Fruit fly (Drosophila melanogaster) whole organism, embryonic: ENCODE results near the gene CG32459.

ENCODE experiments used
- BtbVII ChIP-seq: fragments of 200-800 bp; sonication (Bioruptor generic); optimal IDR thresholded peaks from 3 replicates; lab custom pipeline; 2017; ENCODE audit warnings: missing biosample characterization, mild to moderate bottlenecking, missing genetic modification characterization
- CG10147 ChIP-seq: fragments of 200-800 bp; sonication (Bioruptor generic); optimal IDR thresholded peaks from 2 replicates; lab custom pipeline; 2019; ENCODE audit warnings: missing biosample characterization, mild to moderate bottlenecking, missing genetic modification characterization, moderate library complexity
- CG1024 ChIP-seq: fragments of 200-800 bp; sonication (Bioruptor generic); IDR thresholded peaks from 2 replicates; pipeline ENCODE4 v1.3.6; 2022; ENCODE audit warnings: missing biosample characterization, missing genetic modification characterization
- CG10267 ChIP-seq: fragments of 200-800 bp; sonication (Bioruptor generic); optimal IDR thresholded peaks from 2 replicates; lab custom pipeline; 2018; ENCODE audit warnings: missing biosample characterization, mild to moderate bottlenecking, missing genetic modification characterization, moderate library complexity
- CG10321 ChIP-seq: fragments of 200-800 bp; sonication (Bioruptor generic); IDR thresholded peaks from 2 replicates; pipeline ENCODE4 v1.3.6; 2022; ENCODE audit warnings: missing biosample characterization, missing genetic modification characterization
- CG12391 ChIP-seq: fragments of 200-800 bp; sonication (Bioruptor generic); optimal IDR thresholded peaks from 3 replicates; lab custom pipeline; 2018; ENCODE audit warnings: missing biosample characterization, mild to moderate bottlenecking, missing genetic modification characterization, moderate library complexity
- CG12744 ChIP-seq: fragments of 200-800 bp; sonication (Bioruptor generic); optimal IDR thresholded peaks from 2 replicates; lab custom pipeline; 2016; ENCODE audit warnings: missing biosample characterization, missing genetic modification characterization
- CG13624 ChIP-seq: fragments of 200-800 bp; sonication (Bioruptor generic); optimal IDR thresholded peaks from 2 replicates; lab custom pipeline; 2016; ENCODE audit warnings: missing biosample characterization, missing genetic modification characterization
- CG14710 ChIP-seq: fragments of 200-800 bp; sonication (Bioruptor generic); optimal IDR thresholded peaks from 3 replicates; lab custom pipeline; 2019; ENCODE audit warnings: missing biosample characterization, mild to moderate bottlenecking, missing genetic modification characterization, moderate library complexity
- CG14860 ChIP-seq: fragments of 200-800 bp; sonication (Bioruptor generic); IDR thresholded peaks from 3 replicates; pipeline ENCODE4 v1.3.6; 2022; ENCODE audit warnings: missing biosample characterization, missing genetic modification characterization; ENCODE audit not compliant: partially characterized antibody
- CG15479 ChIP-seq: fragments of 200-800 bp; sonication (Bioruptor generic); optimal IDR thresholded peaks from 3 replicates; lab custom pipeline; 2019; ENCODE audit warnings: missing biosample characterization, mild to moderate bottlenecking, missing genetic modification characterization, moderate library complexity
- CG16815 ChIP-seq: fragments of 200-800 bp; sonication (Bioruptor generic); optimal IDR thresholded peaks from 3 replicates; lab custom pipeline; 2017; ENCODE audit warnings: missing biosample characterization, mild to moderate bottlenecking, missing genetic modification characterization
- CG17328 ChIP-seq: fragments of 200-800 bp; sonication (Bioruptor generic); IDR thresholded peaks from 2 replicates; pipeline ENCODE4 v1.3.6; 2022; ENCODE audit warnings: missing biosample characterization, missing genetic modification characterization
- CG17385 ChIP-seq: fragments of 200-800 bp; sonication (Bioruptor generic); optimal IDR thresholded peaks from 3 replicates; lab custom pipeline; 2018; ENCODE audit warnings: missing biosample characterization, mild to moderate bottlenecking, missing genetic modification characterization
- CG17568 ChIP-seq: fragments of 200-800 bp; sonication (Bioruptor generic); optimal IDR thresholded peaks from 2 replicates; lab custom pipeline; 2018; ENCODE audit warnings: missing biosample characterization, mild to moderate bottlenecking, missing genetic modification characterization, moderate library complexity
- CG18764 ChIP-seq: fragments of 200-800 bp; sonication (Bioruptor generic); optimal IDR thresholded peaks from 3 replicates; lab custom pipeline; 2016; ENCODE audit warnings: missing biosample characterization, missing genetic modification characterization
- CG2678 ChIP-seq: fragments of 200-800 bp; sonication (Bioruptor generic); optimal IDR thresholded peaks from 3 replicates; lab custom pipeline; 2019; ENCODE audit warnings: missing biosample characterization, mild to moderate bottlenecking, missing genetic modification characterization, moderate library complexity
- CG30431 ChIP-seq: fragments of 200-800 bp; sonication (Bioruptor generic); optimal IDR thresholded peaks from 2 replicates; lab custom pipeline; 2017; ENCODE audit warnings: missing biosample characterization, missing genetic modification characterization
- CG31224 ChIP-seq: fragments of 200-800 bp; sonication (Bioruptor generic); IDR thresholded peaks from 2 replicates; pipeline ENCODE4 v1.3.6; 2022; ENCODE audit warnings: missing biosample characterization, missing genetic modification characterization
- CG3847 ChIP-seq: fragments of 200-800 bp; sonication (Bioruptor generic); IDR thresholded peaks from 2 replicates; pipeline ENCODE4 v1.3.6; 2022; ENCODE audit warnings: missing biosample characterization, missing genetic modification characterization
- CG4282 ChIP-seq: fragments of 200-800 bp; sonication (Bioruptor generic); optimal IDR thresholded peaks from 2 replicates; lab custom pipeline; 2016; ENCODE audit warnings: missing biosample characterization, missing genetic modification characterization
- CG4424 ChIP-seq: fragments of 200-800 bp; sonication (Bioruptor generic); optimal IDR thresholded peaks from 3 replicates; lab custom pipeline; 2016; ENCODE audit warnings: missing biosample characterization, missing genetic modification characterization
- CG6791 ChIP-seq: fragments of 200-800 bp; sonication (Bioruptor generic); IDR thresholded peaks from 3 replicates; pipeline ENCODE4 v1.3.6; 2022; ENCODE audit warnings: missing biosample characterization, missing genetic modification characterization; ENCODE audit not compliant: partially characterized antibody
- CG8924 ChIP-seq: fragments of 200-800 bp; optimal IDR thresholded peaks from 3 replicates; lab custom pipeline; 2019; ENCODE audit warnings: missing biosample characterization, mild to moderate bottlenecking, missing genetic modification characterization, moderate library complexity
- CG9437 ChIP-seq: fragments of 200-800 bp; sonication (Bioruptor generic); optimal IDR thresholded peaks from 2 replicates; lab custom pipeline; 2018; ENCODE audit warnings: missing biosample characterization, mild to moderate bottlenecking, missing genetic modification characterization
- CG9876 ChIP-seq: fragments of 200-800 bp; sonication (Bioruptor generic); optimal IDR thresholded peaks from 2 replicates; lab custom pipeline; 2016; ENCODE audit warnings: missing biosample characterization, missing genetic modification characterization
- Dbx ChIP-seq: fragments of 200-800 bp; sonication (Bioruptor generic); IDR thresholded peaks from 3 replicates; pipeline ENCODE4 v1.3.6; 2022; ENCODE audit warnings: missing biosample characterization, missing genetic modification characterization
- Dip3 ChIP-seq: fragments of 200-800 bp; sonication (Bioruptor generic); optimal IDR thresholded peaks from 3 replicates; lab custom pipeline; 2016; ENCODE audit warnings: missing biosample characterization, missing genetic modification characterization
- Doc2 ChIP-seq: fragments of 200-800 bp; sonication (Bioruptor generic); IDR thresholded peaks from 2 replicates; pipeline ENCODE4 v1.3.6; 2022; ENCODE audit warnings: missing biosample characterization, missing genetic modification characterization
- Fer2 ChIP-seq: fragments of 200-800 bp; sonication (Bioruptor generic); optimal IDR thresholded peaks from 2 replicates; lab custom pipeline; 2018; ENCODE audit warnings: missing biosample characterization, mild to moderate bottlenecking, missing genetic modification characterization, moderate library complexity
- Fer3 ChIP-seq: fragments of 200-800 bp; sonication (Bioruptor generic); optimal IDR thresholded peaks from 2 replicates; lab custom pipeline; 2018; ENCODE audit warnings: missing biosample characterization, mild to moderate bottlenecking, missing genetic modification characterization, moderate library complexity
- Hr3 ChIP-seq: fragments of 200-800 bp; sonication (Bioruptor generic); optimal IDR thresholded peaks from 3 replicates; lab custom pipeline; 2016; ENCODE audit warnings: missing biosample characterization, missing genetic modification characterization
- Hr39 ChIP-seq: fragments of >200 bp; optimal IDR thresholded peaks from 2 replicates; lab custom pipeline; 2017
- Pdp1 ChIP-seq, 2 experiments: fragments of 200-800 bp; sonication (Bioruptor generic); optimal IDR thresholded peaks; 3 replicates each; lab custom pipeline; 2016; ENCODE audit warnings: missing biosample characterization in 2 of 2, missing genetic modification characterization in 2 of 2, mild to moderate bottlenecking in 1 of 2, moderate library complexity in 1 of 2
- Ssrp ChIP-seq: fragments of 200-800 bp; sonication (Bioruptor generic); optimal IDR thresholded peaks from 2 replicates; lab custom pipeline; 2018; ENCODE audit warnings: missing biosample characterization, mild to moderate bottlenecking, missing genetic modification characterization, moderate library complexity
- TFAM ChIP-seq: fragments of 200-800 bp; sonication (Bioruptor generic); optimal IDR thresholded peaks from 2 replicates; lab custom pipeline; 2017; ENCODE audit warnings: missing biosample characterization, missing genetic modification characterization, inconsistent platforms
- Vsx1 ChIP-seq: fragments of 200-800 bp; sonication (Bioruptor generic); optimal IDR thresholded peaks from 2 replicates; lab custom pipeline; 2017; ENCODE audit warnings: missing biosample characterization, mild to moderate bottlenecking, missing genetic modification characterization, missing genetic modification reagents
- ac ChIP-seq: fragments of 200-800 bp; sonication (Bioruptor generic); optimal IDR thresholded peaks from 3 replicates; lab custom pipeline; 2017; ENCODE audit warnings: missing biosample characterization, mild to moderate bottlenecking, missing genetic modification characterization
- bab2 ChIP-seq: fragments of 200-800 bp; sonication (Bioruptor generic); optimal IDR thresholded peaks from 2 replicates; lab custom pipeline; 2016; ENCODE audit warnings: missing biosample characterization, missing genetic modification characterization
- cato ChIP-seq: fragments of 200-800 bp; sonication (Bioruptor generic); optimal IDR thresholded peaks from 2 replicates; lab custom pipeline; 2016; ENCODE audit warnings: missing biosample characterization, missing genetic modification characterization, borderline replicate concordance
- ci ChIP-seq: fragments of 200-800 bp; sonication (Bioruptor generic); IDR thresholded peaks from 3 replicates; pipeline ENCODE4 v1.3.6; 2022; ENCODE audit warnings: missing biosample characterization, missing genetic modification characterization
- dpn ChIP-seq, 2 experiments: fragments of 200-800 bp; sonication (Bioruptor generic); optimal IDR thresholded peaks; 3 replicates each; lab custom pipeline; 2016; ENCODE audit warnings: missing biosample characterization in 2 of 2, missing genetic modification characterization in 2 of 2
- ewg ChIP-seq: fragments of 200-800 bp; sonication (Bioruptor generic); optimal IDR thresholded peaks from 3 replicates; lab custom pipeline; 2017; ENCODE audit warnings: mild to moderate bottlenecking, missing biosample characterization, missing genetic modification reagents, missing genetic modification characterization
- eyg ChIP-seq: fragments of 200-800 bp; sonication (Bioruptor generic); optimal IDR thresholded peaks from 3 replicates; lab custom pipeline; 2016; ENCODE audit warnings: missing biosample characterization, missing genetic modification characterization
- h ChIP-seq: fragments of >200 bp; optimal IDR thresholded peaks from 2 replicates; lab custom pipeline; 2017
- lilli ChIP-seq: fragments of 200-800 bp; sonication (Bioruptor generic); optimal IDR thresholded peaks from 3 replicates; lab custom pipeline; 2016; ENCODE audit warnings: missing biosample characterization, missing genetic modification characterization
- oc ChIP-seq: fragments of 200-800 bp; sonication (Bioruptor generic); optimal IDR thresholded peaks from 2 replicates; lab custom pipeline; 2018; ENCODE audit warnings: missing biosample characterization, mild to moderate bottlenecking, missing genetic modification characterization, moderate library complexity
- sd ChIP-seq: fragments of 200-800 bp; sonication (Bioruptor generic); optimal IDR thresholded peaks from 3 replicates; lab custom pipeline; 2018; ENCODE audit warnings: missing biosample characterization, mild to moderate bottlenecking, missing genetic modification characterization, moderate library complexity
- sima ChIP-seq: fragments of 200-800 bp; sonication (Bioruptor generic); optimal IDR thresholded peaks from 2 replicates; lab custom pipeline; 2016; ENCODE audit warnings: missing biosample characterization, missing genetic modification characterization
- ttk ChIP-seq: fragments of 200-800 bp; sonication (Bioruptor generic); IDR thresholded peaks from 2 replicates; pipeline ENCODE4 v2.1.2; 2022; ENCODE audit warnings: missing biosample characterization, missing genetic modification characterization
- vnd ChIP-seq: fragments of 200-800 bp; sonication (Bioruptor generic); IDR thresholded peaks from 3 replicates; pipeline ENCODE4 v1.3.6; 2022; ENCODE audit warnings: missing biosample characterization, missing genetic modification characterization; ENCODE audit not compliant: partially characterized antibody

Gene CG32459

dm6 chr3L:22871845-22872361 is 16.0 kb upstream of the CG32459 start, which contains the start of the genes CG11109 and Arf1 (continued):
- no peak for TF ChIP-seq CG9876
- no peak for TF ChIP-seq CG9437 (GFP tag; lab: Kevin White, UChicago)
- TF ChIP-seq ci (GFP tag; lab: Robert Waterston, UW), result no peak
- TF ChIP-seq CG17568, result no peak
- no peak for TF ChIP-seq Dbx (GFP tag; lab: Robert Waterston, UW)
- TF ChIP-seq CG18764, result no peak
- TF ChIP-seq Hr39 (lab: Kevin White, UChicago), result no peak
- peak; percentile 60 for TF ChIP-seq CG14860 (GFP tag; lab: Robert Waterston, UW)
- no peak for TF ChIP-seq oc (tag; lab: Kevin White, UChicago)
- peak in 1 of 2 experiments; percentile 7 for TF ChIP-seq Pdp1 (GFP tag; optimal IDR thresholded peaks at IDR 0.05; lab: Kevin White, UChicago)
- no peak for TF ChIP-seq CG31224
- TF ChIP-seq Fer3, result no peak
- TF ChIP-seq CG2678 (tag; lab: Kevin White, UChicago), result no peak
- no peak for TF ChIP-seq CG12744 (GFP tag; lab: Kevin White, UChicago)
- TF ChIP-seq CG16815 (GFP tag; lab: Kevin White, UChicago), result no peak
- TF ChIP-seq CG3847 (GFP tag; lab: Robert Waterston, UW), result peak; percentile 45
- TF ChIP-seq Fer2 (tag; lab: Kevin White, UChicago), result no peak
- TF ChIP-seq ewg (GFP tag; lab: Kevin White, UChicago), result no peak
- TF ChIP-seq bab2, result no peak
- no peak for TF ChIP-seq CG30431
- no peak for TF ChIP-seq CG1024
- peak; percentile 30 for TF ChIP-seq CG8924 (tag; lab: Kevin White, UChicago)
- TF ChIP-seq h (lab: Kevin White, UChicago), result no peak
- TF ChIP-seq CG17328 (GFP tag; lab: Robert Waterston, UW), result no peak
- TF ChIP-seq TFAM, result no peak
- TF ChIP-seq CG10321 (GFP tag; lab: Robert Waterston, UW), result peak; percentile 93
- no peak for TF ChIP-seq CG12391 (tag; lab: Kevin White, UChicago)
- TF ChIP-seq vnd (GFP tag; lab: Robert Waterston, UW), result peak; percentile 59
- no peak for TF ChIP-seq CG4424 (GFP tag; lab: Kevin White, UChicago)
- no peak for TF ChIP-seq Hr3 (GFP tag; lab: Kevin White, UChicago)
- TF ChIP-seq CG13624 (GFP tag; lab: Kevin White, UChicago), result no peak
- TF ChIP-seq sd (tag; lab: Kevin White, UChicago), result no peak
- peak; percentile 15 for TF ChIP-seq CG15479
- no peak for TF ChIP-seq Doc2 (GFP tag; lab: Robert Waterston, UW)
- no peak for TF ChIP-seq ttk (GFP tag; lab: Robert Waterston, UW)
- no peak for TF ChIP-seq Dip3 (GFP tag; lab: Kevin White, UChicago)
- peak; percentile 6 for TF ChIP-seq CG10267 (tag; lab: Kevin White, UChicago)
- TF ChIP-seq CG14710 (tag; lab: Kevin White, UChicago), result peak; percentile 64
- no peak for TF ChIP-seq CG17385 (GFP tag; lab: Kevin White, UChicago)
- no peak for TF ChIP-seq cato (GFP tag; lab: Kevin White, UChicago)
- no peak for TF ChIP-seq ac (GFP tag; lab: Kevin White, UChicago)
- no peak for TF ChIP-seq sima (GFP tag; lab: Kevin White, UChicago)
- TF ChIP-seq CG10147 (GFP tag; lab: Kevin White, UChicago), result no peak
- no peak for TF ChIP-seq CG4282 (GFP tag; lab: Kevin White, UChicago)
- TF ChIP-seq BtbVII (GFP tag; lab: Kevin White, UChicago), result no peak
- no peak for TF ChIP-seq dpn (GFP tag; optimal IDR thresholded peaks at IDR 0.05; lab: Kevin White, UChicago)
- TF ChIP-seq Vsx1 (GFP tag; lab: Kevin White, UChicago), result no peak
- no peak for TF ChIP-seq lilli (GFP tag; lab: Kevin White, UChicago)
- TF ChIP-seq Ssrp (tag; lab: Kevin White, UChicago), result no peak
- TF ChIP-seq CG6791, result peak; percentile 89
- TF ChIP-seq eyg (GFP tag; lab: Kevin White, UChicago), result no peak
